Worm (Caenorhabditis elegans): ENCODE measurements around the gene kynu-1.

Gene kynu-1

DNA sequence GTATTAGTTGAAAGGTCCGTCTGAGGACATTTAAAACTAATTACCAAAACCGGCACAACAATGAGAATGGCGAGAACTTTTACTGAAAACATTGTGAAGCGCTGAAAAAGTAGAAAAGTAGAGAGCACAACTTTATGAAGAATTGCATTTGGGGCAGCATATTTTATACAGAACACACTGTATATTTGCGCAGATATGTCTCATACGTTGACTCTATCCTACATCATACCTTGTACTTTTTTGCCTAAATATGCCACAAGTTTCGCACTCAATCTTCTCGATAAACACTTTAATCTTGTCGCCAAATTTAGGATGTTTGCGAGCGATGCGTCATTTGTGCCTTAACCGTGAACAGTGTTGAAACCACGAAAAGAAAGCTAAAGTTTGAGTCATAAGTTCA is 5.8 kb downstream of the kynu-1 start, which contains the start of gene C15H9.11:
TSS of gene C15H9.11 (minus strand) at position 101 of the 400 bp plus-strand sequence.
- TF ChIP-seq ztf-18 (tag; optimal IDR thresholded peaks at IDR 0.05) (no peak), ceh-27 (GFP tag; optimal IDR thresholded peaks at IDR 0.05) (no peak)

DNA sequence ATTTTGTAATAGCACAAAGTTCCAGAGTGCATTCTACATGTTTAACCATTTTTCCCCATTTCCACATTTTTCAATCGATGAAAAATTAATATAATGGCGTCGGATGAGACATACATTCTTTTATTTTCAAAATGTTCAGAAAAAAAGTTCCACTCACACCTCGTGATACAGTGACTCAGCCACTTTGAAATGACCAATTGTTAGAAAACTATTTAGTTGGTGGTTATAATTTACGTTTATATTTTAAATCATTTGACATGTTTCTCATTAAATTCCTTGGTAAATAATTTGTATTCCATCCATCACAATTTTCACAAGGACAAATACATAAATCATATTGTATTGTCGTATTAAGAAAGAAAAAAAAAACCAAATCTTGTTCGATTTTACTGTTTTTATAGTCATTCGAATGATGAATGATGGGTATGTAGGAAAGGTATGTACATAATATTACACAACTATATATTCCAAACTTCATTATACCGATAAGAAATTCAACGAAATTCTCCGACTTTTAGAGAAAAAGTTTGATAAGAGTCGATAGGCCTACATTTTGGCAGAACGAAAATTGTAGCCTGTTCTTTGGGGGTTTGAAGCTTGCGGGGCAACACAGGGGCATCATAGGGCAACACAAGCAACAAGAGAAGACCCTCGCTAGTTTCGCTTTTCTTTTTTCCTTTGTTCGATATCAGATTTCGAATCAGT is 8.6 kb downstream of the kynu-1 start:
- no peak for TF ChIP-seq let-607 (tag; optimal IDR thresholded peaks at IDR 0.05)
- no peak for TF ChIP-seq sea-2 (GFP tag; IDR thresholded peaks at IDR 0.05)
- TF ChIP-seq dox-1 (GFP tag; IDR thresholded peaks at IDR 0.05) = peak; percentile 29; the same call in 1 of the 2 replicates
- no peak for TF ChIP-seq K11D2.4 (GFP tag; IDR thresholded peaks at IDR 0.05)
- TF ChIP-seq attf-5 (GFP tag; optimal IDR thresholded peaks at IDR 0.05) = no peak
- peak; percentile 75 for TF ChIP-seq nhr-80 (tag; optimal IDR thresholded peaks at IDR 0.05)
- no peak for TF ChIP-seq madf-3 (GFP tag; IDR thresholded peaks at IDR 0.05)

DNA sequence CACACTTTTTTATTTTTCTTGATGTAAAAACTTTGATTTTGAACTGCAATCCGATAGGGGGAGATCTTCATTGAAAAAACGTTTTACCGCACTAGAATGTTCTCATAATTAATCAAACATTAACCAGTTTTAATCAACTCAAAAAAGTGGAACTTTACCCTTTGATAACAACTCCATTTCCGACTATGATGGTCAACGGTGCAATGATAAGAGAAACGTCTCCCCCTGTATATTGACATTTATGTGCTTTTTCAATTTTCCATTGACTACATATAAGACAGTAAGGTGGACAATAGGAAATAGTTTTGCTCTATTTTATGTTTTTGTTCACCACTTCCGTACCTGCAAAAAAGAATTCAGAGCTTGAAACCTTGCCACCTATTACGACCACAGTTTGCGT is 10.7 kb downstream of the kynu-1 start:
- peak; percentile 66 for TF ChIP-seq nhr-80 (tag; optimal IDR thresholded peaks at IDR 0.05)
- peak; percentile 53 for TF ChIP-seq unc-62 (GFP tag; optimal IDR thresholded peaks at IDR 0.05)
- TF ChIP-seq attf-5 (GFP tag; optimal IDR thresholded peaks at IDR 0.05) = no peak

DNA sequence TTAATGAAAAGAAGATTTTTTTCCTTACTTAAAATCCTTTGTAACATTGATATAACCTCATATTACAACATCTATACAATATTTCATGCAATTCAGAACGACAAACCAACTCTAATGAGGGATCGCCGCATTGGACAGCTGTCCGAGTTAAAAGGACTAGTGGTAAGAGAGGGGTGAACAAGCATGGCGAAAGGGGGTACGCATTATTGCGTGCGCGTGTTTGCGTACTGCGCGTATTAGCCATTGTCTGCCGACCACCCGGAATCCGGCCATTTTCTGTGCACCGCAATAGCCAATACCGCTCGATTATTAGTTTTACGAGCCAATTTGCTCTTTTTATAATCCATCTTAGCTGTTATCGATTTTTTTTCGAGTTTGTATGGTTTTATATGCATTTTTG is 11.6 kb downstream of the kynu-1 start, which contains the start of gene C15H9.4:
TSS of gene C15H9.4 (plus strand) at position 93 of the 400 bp plus-strand sequence.
- TF ChIP-seq mcd-1 (GFP tag; IDR thresholded peaks at IDR 0.05) (0 out of 2 replicates have a peak, but pooled peaks have one; percentile 8), pbrm-1 (GFP tag; IDR thresholded peaks at IDR 0.05) (0 out of 2 replicates have a peak, but pooled peaks have one; percentile 29), nfyb-1 (GFP tag; IDR thresholded peaks at IDR 0.05) (peak; percentile 71; the same call in 1 of the 2 replicates), ceh-27 (GFP tag; optimal IDR thresholded peaks at IDR 0.05) (peak; percentile 51), cebp-1 (GFP tag; IDR thresholded peaks at IDR 0.05) (no peak), cebp-1 (tag; optimal IDR thresholded peaks at IDR 0.05) (peak; percentile 56), repo-1 (tag; optimal IDR thresholded peaks at IDR 0.05) (peak; percentile 35), bed-1 (GFP tag; IDR thresholded peaks at IDR 0.05) (no peak), ceh-79 (tag; optimal IDR thresholded peaks at IDR 0.05) (no peak), dox-1 (GFP tag; IDR thresholded peaks at IDR 0.05) (0 out of 2 replicates have a peak, but pooled peaks have one; percentile 22), lin-40 (tag; optimal IDR thresholded peaks at IDR 0.05) (peak; percentile 2), B0019.2 (GFP tag; conservative IDR thresholded peaks at IDR 0.05) (no peak), zfh-2 (GFP tag; conservative IDR thresholded peaks at IDR 0.05) (peak; percentile 31; the same call in 1 of the 2 replicates), mes-4 (tag; optimal IDR thresholded peaks at IDR 0.05) (no peak), tbp1 (GFP tag; optimal IDR thresholded peaks at IDR 0.05) (peak; percentile 26), pha-4 (tag; optimal IDR thresholded peaks at IDR 0.05) (no peak)

DNA sequence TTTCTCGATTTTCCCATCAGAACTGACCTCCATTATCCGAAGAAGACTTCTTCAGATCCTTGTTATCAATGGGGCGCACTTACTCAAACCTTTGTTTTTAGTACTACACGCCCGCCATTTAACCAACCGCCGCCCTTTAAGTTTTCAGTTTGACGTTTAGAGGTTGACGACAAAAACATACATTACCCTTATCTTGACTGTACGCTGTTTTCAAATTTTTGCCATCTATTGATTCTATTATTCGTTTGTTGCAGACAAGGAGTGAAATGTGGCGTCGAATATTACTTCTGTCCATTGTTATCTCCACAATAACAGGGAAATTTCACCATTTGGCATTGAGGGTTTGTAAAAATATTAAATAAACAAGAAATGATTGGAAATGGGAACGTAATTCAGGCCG is 16.1 kb downstream of the kynu-1 start, which contains the start of gene C15H9.5:
TSS of gene C15H9.5 (plus strand) at position 255 of the 400 bp plus-strand sequence.
- no peak for TF ChIP-seq B0336.3 (GFP tag; IDR thresholded peaks at IDR 0.05)
- TF ChIP-seq dox-1 (GFP tag; IDR thresholded peaks at IDR 0.05) = peak; percentile 28; the same call in 1 of the 2 replicates
- TF ChIP-seq madf-6 (GFP tag; IDR thresholded peaks at IDR 0.05) = no peak
- TF ChIP-seq C06A6.2 (GFP tag; conservative IDR thresholded peaks at IDR 0.05) = no peak
- TF ChIP-seq repo-1 (tag; optimal IDR thresholded peaks at IDR 0.05) = no peak
- peak; percentile 69 for TF ChIP-seq nfyb-1 (GFP tag; IDR thresholded peaks at IDR 0.05)
- TF ChIP-seq ceh-40 (GFP tag; IDR thresholded peaks at IDR 0.05) = no peak
- TF ChIP-seq let-607 (tag; optimal IDR thresholded peaks at IDR 0.05) = peak in 1 of 2 experiments; percentile 33
- no peak for TF ChIP-seq snpc-4 (GFP tag; optimal IDR thresholded peaks at IDR 0.05)
- peak in 1 of 4 experiments; percentile 4 for TF ChIP-seq snpc-4 (tag; optimal IDR thresholded peaks at IDR 0.05)
- TF ChIP-seq pbrm-1 (GFP tag; IDR thresholded peaks at IDR 0.05) = no peak
- peak; percentile 29; the same call in 1 of the 2 replicates for TF ChIP-seq mcd-1 (GFP tag; IDR thresholded peaks at IDR 0.05)
- peak; percentile 66 for TF ChIP-seq nhr-80 (tag; optimal IDR thresholded peaks at IDR 0.05)

Measured in whole organism, young adult.